Fruit fly (Drosophila melanogaster) whole organism, adult: ENCODE data around the gene Atx2.
A peak's percentile ranks its signal among the peaks of the same experiment; 100 is the strongest.

Experiments
- CG11617 ChIP-seq: fragments of 200-800 bp; sonication (Bioruptor generic); optimal IDR thresholded peaks from 2 replicates; lab custom pipeline; 2017; ENCODE audit warnings: mild to moderate bottlenecking, missing biosample characterization, missing genetic modification reagents, missing genetic modification characterization
- CG12768 ChIP-seq: fragments of 200-800 bp; sonication (Bioruptor generic); optimal IDR thresholded peaks from 2 replicates; lab custom pipeline; 2017; ENCODE audit warnings: missing biosample characterization, missing genetic modification characterization, mild to moderate bottlenecking, moderate library complexity, missing genetic modification reagents
- CG14711 ChIP-seq: fragments of 200-800 bp; sonication (Bioruptor generic); optimal IDR thresholded peaks from 2 replicates; lab custom pipeline; 2018; ENCODE audit warnings: missing biosample characterization, mild to moderate bottlenecking, missing genetic modification characterization, moderate library complexity
- CG1620 ChIP-seq: fragments of 200-800 bp; sonication (Bioruptor generic); optimal IDR thresholded peaks from 2 replicates; lab custom pipeline; 2016; ENCODE audit warnings: missing biosample characterization, missing genetic modification characterization
- CG33017 ChIP-seq: fragments of 200-800 bp; sonication (Bioruptor generic); optimal IDR thresholded peaks from 2 replicates; lab custom pipeline; 2018; ENCODE audit warnings: missing biosample characterization, mild to moderate bottlenecking, missing genetic modification characterization, moderate library complexity
- CG5204 ChIP-seq: fragments of 200-800 bp; sonication (Bioruptor generic); optimal IDR thresholded peaks from 2 replicates; lab custom pipeline; 2016; ENCODE audit warnings: missing biosample characterization, missing genetic modification characterization
- CG7045 ChIP-seq: fragments of 200-800 bp; sonication (Bioruptor generic); optimal IDR thresholded peaks from 2 replicates; lab custom pipeline; 2017; ENCODE audit warnings: missing biosample characterization, mild to moderate bottlenecking, missing genetic modification characterization
- CG7101 ChIP-seq: fragments of 200-800 bp; sonication (Bioruptor generic); optimal IDR thresholded peaks from 2 replicates; lab custom pipeline; 2018; ENCODE audit warnings: missing biosample characterization, mild to moderate bottlenecking, missing genetic modification characterization, moderate library complexity
- Clk ChIP-seq: fragments of 200-800 bp; sonication (Bioruptor generic); optimal IDR thresholded peaks from 2 replicates; lab custom pipeline; 2017; ENCODE audit warnings: missing biosample characterization, missing genetic modification characterization
- Crg-1 ChIP-seq: fragments of 200-800 bp; sonication (Bioruptor generic); optimal IDR thresholded peaks from 2 replicates; lab custom pipeline; 2016; ENCODE audit warnings: missing biosample characterization, missing genetic modification characterization
- Hr96 ChIP-seq: fragments of 200-800 bp; sonication (Bioruptor generic); optimal IDR thresholded peaks from 2 replicates; lab custom pipeline; 2016; ENCODE audit warnings: missing biosample characterization, missing genetic modification characterization
- Mnt ChIP-seq: fragments of 200-800 bp; sonication (Bioruptor generic); optimal IDR thresholded peaks from 2 replicates; lab custom pipeline; 2016; ENCODE audit warnings: missing biosample characterization, mild to moderate bottlenecking, missing genetic modification characterization
- bab1 ChIP-seq: fragments of 200-800 bp; sonication (Bioruptor generic); optimal IDR thresholded peaks from 3 replicates; lab custom pipeline; 2019; ENCODE audit warnings: missing biosample characterization, mild to moderate bottlenecking, missing genetic modification characterization, moderate library complexity
- cic ChIP-seq: fragments of 200-800 bp; sonication (Bioruptor generic); optimal IDR thresholded peaks from 2 replicates; lab custom pipeline; 2017; ENCODE audit warnings: missing biosample characterization, mild to moderate bottlenecking, missing genetic modification characterization, moderate library complexity
- cnc ChIP-seq, 2 experiments: fragments of >200 bp; optimal IDR thresholded peaks; 2 replicates each; lab custom pipeline; 2017
- kay ChIP-seq: fragments of 200-800 bp; sonication (Bioruptor generic); peaks from one replicate; lab custom pipeline; 2016; ENCODE audit warnings: missing biosample characterization, missing genetic modification characterization, borderline replicate concordance
- ovo ChIP-seq: fragments of 200-800 bp; sonication (Bioruptor generic); optimal IDR thresholded peaks from 2 replicates; lab custom pipeline; 2016; ENCODE audit warnings: missing biosample characterization, missing genetic modification characterization
- pad ChIP-seq: fragments of 200-800 bp; sonication (Bioruptor generic); optimal IDR thresholded peaks from 3 replicates; lab custom pipeline; 2017; ENCODE audit warnings: missing biosample characterization, missing genetic modification characterization, mild to moderate bottlenecking, moderate library complexity, missing genetic modification reagents
- tj ChIP-seq: fragments of 200-800 bp; sonication (Bioruptor generic); optimal IDR thresholded peaks from 3 replicates; lab custom pipeline; 2017; ENCODE audit warnings: missing biosample characterization, mild to moderate bottlenecking, missing genetic modification characterization, moderate library complexity
- toe ChIP-seq: fragments of 200-800 bp; sonication (Bioruptor generic); optimal IDR thresholded peaks from 2 replicates; lab custom pipeline; 2016; ENCODE audit warnings: missing biosample characterization, missing genetic modification characterization

The Atx2 gene

dm6 chr3R:15408131-15408731 is at the start of gene Atx2:
TSS of gene Atx2 (plus strand) at chr3R:15408423.
- no peak for TF ChIP-seq Clk (GFP tag; lab: Kevin White, UChicago)
- TF ChIP-seq cnc (optimal IDR thresholded peaks at IDR 0.05; lab: Kevin White, UChicago) = no peak
- TF ChIP-seq ovo (GFP tag; lab: Kevin White, UChicago) = peak; percentile 38
- TF ChIP-seq tj (GFP tag; lab: Kevin White, UChicago) = peak; percentile 44
- peak; percentile 31 for TF ChIP-seq pad (GFP tag; lab: Kevin White, UChicago)
- peak; percentile 49 for TF ChIP-seq Mnt
- TF ChIP-seq CG11617 = peak; percentile 20
- TF ChIP-seq CG5204 (GFP tag; lab: Kevin White, UChicago) = peak; percentile 29
- no peak for TF ChIP-seq CG7045
- peak; percentile 56 for TF ChIP-seq toe (GFP tag; lab: Kevin White, UChicago)
- TF ChIP-seq CG14711 (tag; lab: Kevin White, UChicago) = peak; percentile 41
- TF ChIP-seq CG33017 (tag; lab: Kevin White, UChicago) = no peak
- TF ChIP-seq Hr96 (GFP tag; lab: Kevin White, UChicago) = peak; percentile 62
- TF ChIP-seq kay = no peak
- peak; percentile 32 for TF ChIP-seq cic (GFP tag; lab: Kevin White, UChicago)
- peak; percentile 64 for TF ChIP-seq CG1620 (GFP tag; lab: Kevin White, UChicago)
- peak; percentile 57 for TF ChIP-seq CG7101 (tag; lab: Kevin White, UChicago)
- TF ChIP-seq CG12768 = no peak
- peak; percentile 80 for TF ChIP-seq Crg-1 (GFP tag; lab: Kevin White, UChicago)
- peak; percentile 62 for TF ChIP-seq bab1

dm6 chr3R:15361490-15361889 is 46.7 kb upstream of the Atx2 start, which contains the start of the genes Cog2 and Trax:
TSS of gene Cog2 (minus strand) at chr3R:15361657.
TSS of gene Trax (plus strand) at chr3R:15361692.
- no peak for TF ChIP-seq cnc (optimal IDR thresholded peaks at IDR 0.05; lab: Kevin White, UChicago)
- TF ChIP-seq toe (GFP tag; lab: Kevin White, UChicago) = no peak
- TF ChIP-seq kay = no peak
- no peak for TF ChIP-seq cic (GFP tag; lab: Kevin White, UChicago)
- no peak for TF ChIP-seq CG5204 (GFP tag; lab: Kevin White, UChicago)
- TF ChIP-seq CG33017 (tag; lab: Kevin White, UChicago) = no peak
- peak; percentile 19 for TF ChIP-seq bab1
- no peak for TF ChIP-seq CG12768
- TF ChIP-seq Hr96 (GFP tag; lab: Kevin White, UChicago) = no peak
- no peak for TF ChIP-seq CG7045
- peak; percentile 80 for TF ChIP-seq tj (GFP tag; lab: Kevin White, UChicago)
- no peak for TF ChIP-seq Clk (GFP tag; lab: Kevin White, UChicago)
- no peak for TF ChIP-seq CG11617

dm6 chr3R:15363608-15364007 is 44.6 kb upstream of the Atx2 start, which contains the start of gene CG6171:
TSS of gene CG6171 (minus strand) at chr3R:15363857.
- TF ChIP-seq kay = no peak
- no peak for TF ChIP-seq pad (GFP tag; lab: Kevin White, UChicago)
- TF ChIP-seq ovo (GFP tag; lab: Kevin White, UChicago) = no peak
- no peak for TF ChIP-seq toe (GFP tag; lab: Kevin White, UChicago)
- TF ChIP-seq Mnt = peak; percentile 9
- no peak for TF ChIP-seq cnc (optimal IDR thresholded peaks at IDR 0.05; lab: Kevin White, UChicago)
- TF ChIP-seq CG14711 (tag; lab: Kevin White, UChicago) = peak; percentile 38
- no peak for TF ChIP-seq CG5204 (GFP tag; lab: Kevin White, UChicago)
- no peak for TF ChIP-seq cic (GFP tag; lab: Kevin White, UChicago)
- no peak for TF ChIP-seq CG33017 (tag; lab: Kevin White, UChicago)
- peak; percentile 44 for TF ChIP-seq CG7101 (tag; lab: Kevin White, UChicago)
- TF ChIP-seq Clk (GFP tag; lab: Kevin White, UChicago) = no peak
- no peak for TF ChIP-seq tj (GFP tag; lab: Kevin White, UChicago)
- peak; percentile 41 for TF ChIP-seq CG1620 (GFP tag; lab: Kevin White, UChicago)
- TF ChIP-seq CG12768 = no peak
- TF ChIP-seq CG7045 = no peak
- no peak for TF ChIP-seq CG11617
- TF ChIP-seq Crg-1 (GFP tag; lab: Kevin White, UChicago) = peak; percentile 17
- peak; percentile 46 for TF ChIP-seq bab1
- TF ChIP-seq Hr96 (GFP tag; lab: Kevin White, UChicago) = no peak

- TF ChIP-seq CG7101 (tag; lab: Kevin White, UChicago) = peak; percentile 76
- TF ChIP-seq CG5204 (GFP tag; lab: Kevin White, UChicago) = no peak
- TF ChIP-seq tj (GFP tag; lab: Kevin White, UChicago) = no peak
- peak; percentile 70 for TF ChIP-seq CG14711 (tag; lab: Kevin White, UChicago)
- TF ChIP-seq CG33017 (tag; lab: Kevin White, UChicago) = peak; percentile 87
- TF ChIP-seq Hr96 (GFP tag; lab: Kevin White, UChicago) = no peak
- TF ChIP-seq CG7045 = peak; percentile 67
- no peak for TF ChIP-seq kay
- no peak for TF ChIP-seq Mnt
- TF ChIP-seq CG12768 = peak; percentile 7
- TF ChIP-seq toe (GFP tag; lab: Kevin White, UChicago) = no peak
- TF ChIP-seq cic (GFP tag; lab: Kevin White, UChicago) = no peak
Measured at dm6 chr3R:15366839-15367238, 41.4 kb upstream of the Atx2 start.

dm6 chr3R:15367477-15367876 is 40.7 kb upstream of the Atx2 start, which contains the start of gene CG34404:
TSS of gene CG34404 (minus strand) at chr3R:15367665.
- no peak for TF ChIP-seq toe (GFP tag; lab: Kevin White, UChicago)
- TF ChIP-seq CG7101 (tag; lab: Kevin White, UChicago) = peak; percentile 34
- peak; percentile 24 for TF ChIP-seq CG1620 (GFP tag; lab: Kevin White, UChicago)
- peak; percentile 19 for TF ChIP-seq Crg-1 (GFP tag; lab: Kevin White, UChicago)
- peak; percentile 10 for TF ChIP-seq Mnt

- TF ChIP-seq bab1 (no peak), CG7101 (tag; lab: Kevin White, UChicago) (no peak), Clk (GFP tag; lab: Kevin White, UChicago) (no peak), Mnt (no peak), CG33017 (tag; lab: Kevin White, UChicago) (no peak), Hr96 (GFP tag; lab: Kevin White, UChicago) (no peak), toe (GFP tag; lab: Kevin White, UChicago) (no peak), tj (GFP tag; lab: Kevin White, UChicago) (no peak), CG14711 (tag; lab: Kevin White, UChicago) (no peak), CG11617 (no peak)
Measured at dm6 chr3R:15369742-15370141, 38.5 kb upstream of the Atx2 start, which contains the start of gene CG14868. TSS of gene CG14868 (minus strand) at chr3R:15369945.
